Fruit fly (Drosophila melanogaster): ENCODE data around the gene Rpp30.

DNA sequence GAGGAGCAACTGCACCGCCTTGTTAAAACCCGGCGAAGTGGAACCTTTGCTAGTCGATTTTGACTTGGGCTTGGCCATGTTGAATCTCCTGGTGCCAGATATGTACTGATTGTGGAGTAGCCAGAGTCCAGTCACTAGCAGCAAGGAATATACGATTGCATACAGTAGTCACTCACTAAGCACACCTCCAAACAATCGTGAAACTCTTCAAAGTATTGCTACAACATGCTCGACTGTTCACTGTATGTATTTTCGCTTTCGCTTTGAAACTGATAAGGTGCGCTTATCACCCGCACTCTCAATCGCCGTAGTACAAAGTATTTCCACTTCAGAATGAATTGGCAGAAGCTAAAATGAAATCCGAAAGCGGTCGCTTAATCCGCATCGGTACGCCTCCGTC is 34.2 kb upstream of the Rpp30 start:
- TF ChIP-seq Rel (GFP tag; optimal IDR thresholded peaks at IDR 0.05), result peak; percentile 52
- peak; percentile 74 for TF ChIP-seq Rel (tag; optimal IDR thresholded peaks at IDR 0.05)
- TF ChIP-seq pan (optimal IDR thresholded peaks at IDR 0.05), result no peak
- TF ChIP-seq sage (GFP tag; optimal IDR thresholded peaks at IDR 0.05), result peak; percentile 69
- TF ChIP-seq br (GFP tag; optimal IDR thresholded peaks at IDR 0.05), result peak; percentile 92
- TF ChIP-seq Abd-B (GFP tag; optimal IDR thresholded peaks at IDR 0.05), result no peak

Data from whole organism, wandering third instar larva.